In the genomic region with DNA sequence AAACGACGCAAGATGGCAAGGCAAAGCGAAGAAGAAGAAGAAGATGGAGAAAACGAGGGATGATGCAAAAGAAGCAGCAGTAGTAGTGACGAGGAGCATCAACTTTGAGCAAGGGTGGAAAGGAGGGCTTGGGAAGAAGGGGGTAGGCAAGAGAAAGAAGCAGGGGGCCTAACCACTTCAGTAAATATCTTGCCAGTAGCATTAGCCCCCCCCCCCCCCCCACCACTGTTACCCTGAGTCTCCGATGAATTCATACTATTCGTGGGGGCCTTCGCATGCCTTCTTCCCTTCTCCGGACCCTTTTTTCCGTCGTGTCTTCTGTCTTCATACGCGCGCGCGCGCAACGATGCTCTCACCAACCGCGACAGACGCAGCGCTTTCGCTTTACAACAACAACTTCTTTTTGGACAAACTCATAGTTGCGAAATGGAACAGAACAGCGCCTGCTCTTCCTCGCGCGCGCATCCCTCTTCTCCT, we compare ENCODE assay signal across 4 worm cellular contexts.
TF ChIP-seq lines count a peak whose summit lies in the region.

No protein-coding gene starts in this region.

TF ChIP-seq in whole organism, L2 larva, 48 proteins besides CTCF, POLR2A, EP300 and RAD21 (continues in another document):
- TF ChIP-seq nhr-237 (tag; optimal IDR thresholded peaks at IDR 0.05; lab: Kevin White, UChicago), result no peak
- no peak for TF ChIP-seq ama-1 (optimal IDR thresholded peaks at IDR 0.05; lab: Kevin White, UChicago)
- TF ChIP-seq nhr-25 (tag; optimal IDR thresholded peaks at IDR 0.05; lab: Kevin White, UChicago), result no peak
- TF ChIP-seq skn-1 (tag; optimal IDR thresholded peaks at IDR 0.05; lab: Kevin White, UChicago), result no peak
- no peak for TF ChIP-seq fos-1 (tag; optimal IDR thresholded peaks at IDR 0.05; lab: Kevin White, UChicago)
- TF ChIP-seq ceh-16 (tag; optimal IDR thresholded peaks at IDR 0.05; lab: Kevin White, UChicago), result no peak
- no peak for TF ChIP-seq mbf-1 (tag; optimal IDR thresholded peaks at IDR 0.05; lab: Kevin White, UChicago)
- no peak for TF ChIP-seq nhr-6 (tag; optimal IDR thresholded peaks at IDR 0.05; lab: Kevin White, UChicago)
- TF ChIP-seq nhr-23 (tag; optimal IDR thresholded peaks at IDR 0.05; lab: Kevin White, UChicago), result no peak
- no peak for TF ChIP-seq lin-11 (tag; optimal IDR thresholded peaks at IDR 0.05; lab: Kevin White, UChicago)
- TF ChIP-seq elt-3 (tag; optimal IDR thresholded peaks at IDR 0.05; lab: Kevin White, UChicago), result no peak
- no peak for TF ChIP-seq ZK546.5 (tag; optimal IDR thresholded peaks at IDR 0.05; lab: Kevin White, UChicago)
- no peak for TF ChIP-seq lin-13 (GFP tag; optimal IDR thresholded peaks at IDR 0.05; lab: Kevin White, UChicago)
- TF ChIP-seq lsy-2 (tag; optimal IDR thresholded peaks at IDR 0.05; lab: Kevin White, UChicago), result peak in 1 of 2 experiments; percentile 9
- TF ChIP-seq mab-5 (tag; optimal IDR thresholded peaks at IDR 0.05; lab: Kevin White, UChicago), result peak; percentile 2
- TF ChIP-seq zag-1 (tag; optimal IDR thresholded peaks at IDR 0.05; lab: Kevin White, UChicago), result no peak
- TF ChIP-seq alr-1 (tag; optimal IDR thresholded peaks at IDR 0.05; lab: Kevin White, UChicago), result no peak
- no peak for TF ChIP-seq sma-3 (GFP tag; optimal IDR thresholded peaks at IDR 0.05; lab: Kevin White, UChicago)
- no peak for TF ChIP-seq nhr-11 (tag; optimal IDR thresholded peaks at IDR 0.05; lab: Kevin White, UChicago)
- TF ChIP-seq egl-27 (tag; optimal IDR thresholded peaks at IDR 0.05; lab: Kevin White, UChicago), result no peak
- TF ChIP-seq gmeb-1 (tag; optimal IDR thresholded peaks at IDR 0.05; lab: Kevin White, UChicago), result no peak
- TF ChIP-seq unc-55 (GFP tag; optimal IDR thresholded peaks at IDR 0.05; lab: Kevin White, UChicago), result peak; percentile 74
- no peak for TF ChIP-seq ceh-82 (tag; optimal IDR thresholded peaks at IDR 0.05; lab: Kevin White, UChicago)

TF ChIP-seq in whole organism, L4 larva, 104 proteins besides CTCF, POLR2A, EP300 and RAD21 (continues in another document):
- TF ChIP-seq pqm-1 (tag; optimal IDR thresholded peaks at IDR 0.05; lab: Kevin White, UChicago), result no peak
- peak; percentile 60; the same call in 1 of the 2 replicates for TF ChIP-seq ctbp-1 (GFP tag; IDR thresholded peaks at IDR 0.05; lab: Robert Waterston, UW)
- no peak for TF ChIP-seq php-3 (GFP tag; IDR thresholded peaks at IDR 0.05; lab: Robert Waterston, UW)
- no peak for TF ChIP-seq dmd-8 (GFP tag; IDR thresholded peaks at IDR 0.05; lab: Robert Waterston, UW)
- peak; percentile 24 for TF ChIP-seq F37D6.2 (tag; optimal IDR thresholded peaks at IDR 0.05; lab: Kevin White, UChicago)
- TF ChIP-seq tra-1 (GFP tag; IDR thresholded peaks at IDR 0.05; lab: Robert Waterston, UW), result no peak
- no peak for TF ChIP-seq nhr-77 (tag; optimal IDR thresholded peaks at IDR 0.05; lab: Kevin White, UChicago)
- TF ChIP-seq nhr-28 (tag; optimal IDR thresholded peaks at IDR 0.05; lab: Kevin White, UChicago), result no peak
- TF ChIP-seq nhr-25 (tag; optimal IDR thresholded peaks at IDR 0.05; lab: Kevin White, UChicago; ENCODE audit: borderline replicate concordance, insufficient read depth), result no peak
- no peak for TF ChIP-seq nhr-6 (tag; optimal IDR thresholded peaks at IDR 0.05; lab: Kevin White, UChicago)
- no peak for TF ChIP-seq ceh-82 (tag; optimal IDR thresholded peaks at IDR 0.05; lab: Kevin White, UChicago)
- no peak for TF ChIP-seq ztf-11 (tag; optimal IDR thresholded peaks at IDR 0.05; lab: Kevin White, UChicago)
- TF ChIP-seq saeg-2 (GFP tag; IDR thresholded peaks at IDR 0.05; lab: Robert Waterston, UW), result no peak
- no peak for TF ChIP-seq zag-1 (tag; optimal IDR thresholded peaks at IDR 0.05; lab: Kevin White, UChicago)
- no peak for TF ChIP-seq lin-39 (tag; optimal IDR thresholded peaks at IDR 0.05; lab: Kevin White, UChicago)
- TF ChIP-seq ztf-7 (tag; optimal IDR thresholded peaks at IDR 0.05; lab: Kevin White, UChicago), result no peak
- no peak for TF ChIP-seq skn-1 (tag; optimal IDR thresholded peaks at IDR 0.05; lab: Kevin White, UChicago)
- TF ChIP-seq lin-13 (GFP tag; optimal IDR thresholded peaks at IDR 0.05; lab: Kevin White, UChicago), result no peak
- TF ChIP-seq fkh-10 (GFP tag; optimal IDR thresholded peaks at IDR 0.05; lab: Kevin White, UChicago), result no peak
- TF ChIP-seq rbr-2 (tag; optimal IDR thresholded peaks at IDR 0.05; lab: Kevin White, UChicago), result peak; percentile 34
- no peak for TF ChIP-seq nhr-237 (tag; optimal IDR thresholded peaks at IDR 0.05; lab: Kevin White, UChicago)
- TF ChIP-seq T26A8.4 (GFP tag; IDR thresholded peaks at IDR 0.05; lab: Robert Waterston, UW), result no peak
- TF ChIP-seq F44E2.7 (GFP tag; IDR thresholded peaks at IDR 0.05; lab: Robert Waterston, UW), result no peak
- no peak for TF ChIP-seq attf-4 (tag; optimal IDR thresholded peaks at IDR 0.05; lab: Kevin White, UChicago)

TF ChIP-seq in whole organism, late embryonic, 69 proteins besides CTCF, POLR2A, EP300 and RAD21 (continues in another document):
- no peak for TF ChIP-seq hlh-6 (tag; optimal IDR thresholded peaks at IDR 0.05; lab: Kevin White, UChicago)
- TF ChIP-seq unc-55 (GFP tag; optimal IDR thresholded peaks at IDR 0.05; lab: Kevin White, UChicago), result no peak
- TF ChIP-seq madf-2 (tag; optimal IDR thresholded peaks at IDR 0.05; lab: Kevin White, UChicago), result no peak
- no peak for TF ChIP-seq elt-2 (tag; optimal IDR thresholded peaks at IDR 0.05; lab: Kevin White, UChicago)
- no peak for TF ChIP-seq ceh-24 (tag; optimal IDR thresholded peaks at IDR 0.05; lab: Kevin White, UChicago)
- TF ChIP-seq Y22D7AL.16 (tag; optimal IDR thresholded peaks at IDR 0.05; lab: Kevin White, UChicago), result peak; percentile 34
- TF ChIP-seq sox-4 (tag; optimal IDR thresholded peaks at IDR 0.05; lab: Kevin White, UChicago), result peak; percentile 5
- TF ChIP-seq pax-1 (tag; optimal IDR thresholded peaks at IDR 0.05; lab: Kevin White, UChicago), result no peak
- no peak for TF ChIP-seq ceh-2 (tag; optimal IDR thresholded peaks at IDR 0.05; lab: Kevin White, UChicago)
- no peak for TF ChIP-seq ahr-1 (tag; optimal IDR thresholded peaks at IDR 0.05; lab: Kevin White, UChicago)
- no peak for TF ChIP-seq hlh-30 (tag; optimal IDR thresholded peaks at IDR 0.05; lab: Kevin White, UChicago; ENCODE audit: insufficient read depth)
- TF ChIP-seq unc-42 (tag; optimal IDR thresholded peaks at IDR 0.05; lab: Kevin White, UChicago), result peak; percentile 54
- peak; percentile 24 for TF ChIP-seq che-1 (tag; optimal IDR thresholded peaks at IDR 0.05; lab: Kevin White, UChicago)
- TF ChIP-seq ttx-3 (tag; optimal IDR thresholded peaks at IDR 0.05; lab: Kevin White, UChicago), result no peak
- peak; percentile 1 for TF ChIP-seq nfya-1 (tag; optimal IDR thresholded peaks at IDR 0.05; lab: Kevin White, UChicago)
- peak; percentile 55 for TF ChIP-seq ceh-31 (tag; optimal IDR thresholded peaks at IDR 0.05; lab: Kevin White, UChicago)
- TF ChIP-seq odd-2 (tag; optimal IDR thresholded peaks at IDR 0.05; lab: Kevin White, UChicago), result no peak
- TF ChIP-seq lim-6 (tag; optimal IDR thresholded peaks at IDR 0.05; lab: Kevin White, UChicago), result no peak
- TF ChIP-seq sdc-2 (tag; optimal IDR thresholded peaks at IDR 0.05; lab: Kevin White, UChicago), result peak; percentile 43
- peak; percentile 77 for TF ChIP-seq ceh-19 (GFP tag; optimal IDR thresholded peaks at IDR 0.05; lab: Kevin White, UChicago)
- no peak for TF ChIP-seq pha-4 (tag; optimal IDR thresholded peaks at IDR 0.05; lab: Kevin White, UChicago)
- no peak for TF ChIP-seq unc-3 (GFP tag; conservative IDR thresholded peaks at IDR 0.05; lab: Robert Waterston, UW)
- no peak for TF ChIP-seq unc-3 (tag; optimal IDR thresholded peaks at IDR 0.05; lab: Kevin White, UChicago)
- no peak for TF ChIP-seq K09A11.1 (tag; optimal IDR thresholded peaks at IDR 0.05; lab: Kevin White, UChicago; ENCODE audit: insufficient read depth)
- TF ChIP-seq tbx-2 (tag; optimal IDR thresholded peaks at IDR 0.05; lab: Kevin White, UChicago), result peak; percentile 27

TF ChIP-seq in whole organism, mixed stage, embryonic, 35 proteins besides CTCF, POLR2A, EP300 and RAD21 (continues in another document):
- TF ChIP-seq mls-2 (tag; optimal IDR thresholded peaks at IDR 0.05; lab: Kevin White, UChicago) (peak; percentile 75), elt-3 (tag; optimal IDR thresholded peaks at IDR 0.05; lab: Kevin White, UChicago) (no peak), ces-1 (GFP tag; optimal IDR thresholded peaks at IDR 0.05; lab: Kevin White, UChicago) (peak; percentile 62), ceh-83 (GFP tag; optimal IDR thresholded peaks at IDR 0.05; lab: Kevin White, UChicago) (no peak), sptf-1 (tag; optimal IDR thresholded peaks at IDR 0.05; lab: Kevin White, UChicago) (peak; percentile 13), M03D4.4 (tag; optimal IDR thresholded peaks at IDR 0.05; lab: Kevin White, UChicago) (peak; percentile 43), lin-32 (GFP tag; optimal IDR thresholded peaks at IDR 0.05; lab: Kevin White, UChicago) (no peak), nhr-2 (tag; optimal IDR thresholded peaks at IDR 0.05; lab: Kevin White, UChicago) (no peak), ceh-39 (tag; optimal IDR thresholded peaks at IDR 0.05; lab: Kevin White, UChicago) (no peak), tbx-8 (GFP tag; optimal IDR thresholded peaks at IDR 0.05; lab: Kevin White, UChicago) (no peak), nhr-237 (tag; optimal IDR thresholded peaks at IDR 0.05; lab: Kevin White, UChicago) (no peak), nhr-28 (tag; optimal IDR thresholded peaks at IDR 0.05; lab: Kevin White, UChicago) (no peak), drap-1 (GFP tag; optimal IDR thresholded peaks at IDR 0.05; lab: Kevin White, UChicago) (peak; percentile 25), ham-2 (GFP tag; optimal IDR thresholded peaks at IDR 0.05; lab: Kevin White, UChicago) (peak; percentile 49), lin-13 (tag; optimal IDR thresholded peaks at IDR 0.05; lab: Kevin White, UChicago) (no peak), nhr-76 (tag; optimal IDR thresholded peaks at IDR 0.05; lab: Kevin White, UChicago) (no peak), pha-4 (tag; optimal IDR thresholded peaks at IDR 0.05; lab: Kevin White, UChicago) (no peak), elt-1 (tag; optimal IDR thresholded peaks at IDR 0.05; lab: Kevin White, UChicago; ENCODE audit: borderline replicate concordance, insufficient read depth) (no peak), unc-120 (tag; optimal IDR thresholded peaks at IDR 0.05; lab: Kevin White, UChicago; ENCODE audit: poor library complexity, severe bottlenecking) (peak; percentile 25), flh-1 (GFP tag; optimal IDR thresholded peaks at IDR 0.05; lab: Kevin White, UChicago) (no peak), bed-3 (GFP tag; optimal IDR thresholded peaks at IDR 0.05; lab: Kevin White, UChicago) (no peak), unc-62 (GFP tag; optimal IDR thresholded peaks at IDR 0.05; lab: Kevin White, UChicago) (no peak), zip-8 (tag; optimal IDR thresholded peaks at IDR 0.05; lab: Kevin White, UChicago) (no peak), unc-39 (tag; optimal IDR thresholded peaks at IDR 0.05; lab: Kevin White, UChicago) (no peak), sem-2 (GFP tag; optimal IDR thresholded peaks at IDR 0.05; lab: Kevin White, UChicago) (no peak), mep-1 (tag; optimal IDR thresholded peaks at IDR 0.05; lab: Kevin White, UChicago) (no peak), ceh-43 (GFP tag; optimal IDR thresholded peaks at IDR 0.05; lab: Kevin White, UChicago) (no peak), cnd-1 (tag; optimal IDR thresholded peaks at IDR 0.05; lab: Kevin White, UChicago) (peak; percentile 58)
